Worm (Caenorhabditis elegans) whole organism, L3 larva: Measurements from ENCODE around the gene nhr-149.
A peak's percentile ranks its signal among the peaks of the same experiment; 100 is the strongest.
"Not testable (repeated sequence)": the region's sequence is repeated elsewhere in the genome, so short reads cannot be mapped to it uniquely, and the experiment has no call there.

Experiments
- R02D3.7 ChIP-seq: fragments of 150-350 bp; optimal IDR thresholded peaks from 2 replicates; lab custom pipeline; 2014; ENCODE audit warnings: missing biosample characterization, missing genetic modification characterization
- aly-2 ChIP-seq: fragments of 150-350 bp; optimal IDR thresholded peaks from 2 replicates; lab custom pipeline; 2014; ENCODE audit warnings: missing biosample characterization, missing genetic modification characterization
- ama-1 ChIP-seq: fragments of 150-350 bp; optimal IDR thresholded peaks from 2 replicates; lab custom pipeline; 2018
- ceh-28 ChIP-seq: fragments of 150-350 bp; optimal IDR thresholded peaks from 2 replicates; lab custom pipeline; 2014; ENCODE audit warnings: missing biosample characterization, missing genetic modification reagents, missing genetic modification characterization
- ceh-82 ChIP-seq: fragments of 150-350 bp; optimal IDR thresholded peaks from 2 replicates; lab custom pipeline; 2014; ENCODE audit warnings: missing biosample characterization, missing genetic modification characterization
- ceh-9 ChIP-seq: sonication (generic microtip); optimal IDR thresholded peaks from 2 replicates; lab custom pipeline; 2018; ENCODE audit warnings: missing biosample characterization, missing genetic modification characterization
- daf-12 ChIP-seq: fragments of 150-350 bp; optimal IDR thresholded peaks from 2 replicates; lab custom pipeline; 2014; ENCODE audit warnings: missing biosample characterization, missing genetic modification reagents, missing genetic modification characterization
- egl-5 ChIP-seq: fragments of 150-350 bp; optimal IDR thresholded peaks from 2 replicates; lab custom pipeline; 2017; ENCODE audit warnings: missing biosample characterization, missing genetic modification reagents, missing genetic modification characterization, inconsistent platforms
- elt-1 ChIP-seq: fragments of 150-350 bp; optimal IDR thresholded peaks from 2 replicates; lab custom pipeline; 2014; ENCODE audit warnings: missing biosample characterization, missing genetic modification characterization
- elt-2 ChIP-seq: sonication (generic microtip); optimal IDR thresholded peaks from 2 replicates; lab custom pipeline; 2016; ENCODE audit warnings: missing genetic modification reagents, mild to moderate bottlenecking, missing genetic modification characterization, missing compliant biosample characterization
- elt-3 ChIP-seq, 3 experiments: fragments of 150-350 bp in 1 of 3; sonication (generic microtip) in 2 of 3; optimal IDR thresholded peaks; 2 replicates in 2 of 3; 4 replicates in 1 of 3; lab custom pipeline; 2014 to 2017; ENCODE audit warnings: missing biosample characterization in 3 of 3, missing genetic modification characterization in 3 of 3
- eor-1 ChIP-seq, 2 experiments: fragments of 150-350 bp; optimal IDR thresholded peaks; 2 replicates each; lab custom pipeline; 2014 to 2018; ENCODE audit warnings: missing biosample characterization in 2 of 2, missing genetic modification characterization in 2 of 2
- fkh-2 ChIP-seq: fragments of 150-350 bp; optimal IDR thresholded peaks from 2 replicates; lab custom pipeline; 2014; ENCODE audit warnings: missing biosample characterization, missing genetic modification reagents, missing genetic modification characterization
- fos-1 ChIP-seq: fragments of 150-350 bp; optimal IDR thresholded peaks from 2 replicates; lab custom pipeline; 2014; ENCODE audit warnings: missing biosample characterization, missing genetic modification characterization
- hmg-11 ChIP-seq: sonication (generic microtip); optimal IDR thresholded peaks from 2 replicates; lab custom pipeline; 2016; ENCODE audit warnings: missing genetic modification characterization, missing compliant biosample characterization
- jun-1 ChIP-seq: fragments of 150-350 bp; optimal IDR thresholded peaks from 2 replicates; lab custom pipeline; 2014; ENCODE audit warnings: missing biosample characterization, missing genetic modification reagents, missing genetic modification characterization
- lin-15B ChIP-seq: fragments of 150-350 bp; optimal IDR thresholded peaks from 2 replicates; lab custom pipeline; 2014; ENCODE audit warnings: missing biosample characterization, missing genetic modification characterization
- lin-39 ChIP-seq: fragments of 150-350 bp; optimal IDR thresholded peaks from 2 replicates; lab custom pipeline; 2018; ENCODE audit warnings: missing biosample characterization, missing genetic modification reagents, missing genetic modification characterization
- nhr-11 ChIP-seq: fragments of 150-350 bp; optimal IDR thresholded peaks from 2 replicates; lab custom pipeline; 2014; ENCODE audit warnings: missing biosample characterization, missing genetic modification characterization
- nhr-23 ChIP-seq: fragments of 150-350 bp; optimal IDR thresholded peaks from 2 replicates; lab custom pipeline; 2014; ENCODE audit warnings: missing biosample characterization, missing genetic modification reagents, missing genetic modification characterization
- nhr-237 ChIP-seq: fragments of 150-350 bp; optimal IDR thresholded peaks from 2 replicates; lab custom pipeline; 2014; ENCODE audit warnings: missing biosample characterization, missing genetic modification characterization
- nhr-25 ChIP-seq: sonication (generic microtip); optimal IDR thresholded peaks from 2 replicates; lab custom pipeline; 2017; ENCODE audit warnings: missing biosample characterization, missing genetic modification characterization
- nhr-28 ChIP-seq: fragments of 150-350 bp; optimal IDR thresholded peaks from 2 replicates; lab custom pipeline; 2014; ENCODE audit warnings: missing biosample characterization, missing genetic modification characterization
- nhr-43 ChIP-seq: sonication (generic microtip); optimal IDR thresholded peaks from 2 replicates; lab custom pipeline; 2016; ENCODE audit warnings: mild to moderate bottlenecking, missing genetic modification characterization, missing compliant biosample characterization; ENCODE audit not compliant: poor library complexity, severe bottlenecking
- nhr-67 ChIP-seq: fragments of 150-350 bp; optimal IDR thresholded peaks from 2 replicates; lab custom pipeline; 2014; ENCODE audit warnings: missing biosample characterization, missing genetic modification characterization
- nhr-76 ChIP-seq: fragments of 150-350 bp; sonication (generic microtip); optimal IDR thresholded peaks from 5 replicates; lab custom pipeline; 2014; ENCODE audit warnings: missing biosample characterization, missing genetic modification characterization
- nhr-77 ChIP-seq: fragments of 150-350 bp; optimal IDR thresholded peaks from 2 replicates; lab custom pipeline; 2014; ENCODE audit warnings: missing biosample characterization, missing genetic modification characterization
- pha-4 ChIP-seq: fragments of 150-350 bp; optimal IDR thresholded peaks from 2 replicates; lab custom pipeline; 2014; ENCODE audit warnings: missing biosample characterization, missing genetic modification reagents, missing genetic modification characterization
- sea-2 ChIP-seq: fragments of 150-350 bp; sonication (generic microtip); optimal IDR thresholded peaks from 4 replicates; lab custom pipeline; 2014; ENCODE audit warnings: missing biosample characterization, missing genetic modification reagents, missing genetic modification characterization
- tbx-2 ChIP-seq: sonication (generic microtip); optimal IDR thresholded peaks from 2 replicates; lab custom pipeline; 2016; ENCODE audit warnings: mild to moderate bottlenecking, missing genetic modification characterization, missing compliant biosample characterization
- unc-39 ChIP-seq: sonication (generic microtip); optimal IDR thresholded peaks from 4 replicates; lab custom pipeline; 2017; ENCODE audit warnings: missing biosample characterization, missing genetic modification characterization
- zag-1 ChIP-seq: fragments of 150-350 bp; optimal IDR thresholded peaks from 2 replicates; lab custom pipeline; 2014; ENCODE audit warnings: missing biosample characterization, missing genetic modification characterization
- ztf-11 ChIP-seq: fragments of 150-350 bp; optimal IDR thresholded peaks from 2 replicates; lab custom pipeline; 2014; ENCODE audit warnings: missing biosample characterization, missing genetic modification characterization
- ztf-4 ChIP-seq: fragments of 150-350 bp; optimal IDR thresholded peaks from 2 replicates; lab custom pipeline; 2014; ENCODE audit warnings: missing biosample characterization, missing genetic modification characterization

The nhr-149 gene

ce11 chrV:7345494-7345893 lies 3.9 kb downstream of the nhr-149 start, which contains the start of gene nhr-147:
Gene nhr-147 (plus strand): TSS chrV:7345794.
- not testable (repeated sequence) for TF ChIP-seq R02D3.7, ceh-9, ceh-82 (tag; lab: Kevin White, UChicago)

- TF ChIP-seq fkh-2 (tag; lab: Kevin White, UChicago) (no peak), nhr-43 (no peak), nhr-11 (tag; lab: Kevin White, UChicago) (no peak), aly-2 (no peak), ztf-11 (tag; lab: Kevin White, UChicago) (no peak), lin-39 (tag; lab: Kevin White, UChicago) (no peak), nhr-67 (tag; lab: Kevin White, UChicago) (no peak), nhr-28 (tag; lab: Kevin White, UChicago) (no peak), jun-1 (tag; lab: Kevin White, UChicago) (no peak), elt-1 (tag; lab: Kevin White, UChicago) (no peak), fos-1 (tag; lab: Kevin White, UChicago) (no peak), daf-12 (no peak), elt-2 (tag; lab: Kevin White, UChicago) (no peak), pha-4 (tag; lab: Kevin White, UChicago) (no peak), zag-1 (tag; lab: Kevin White, UChicago) (no peak), elt-3 (tag; optimal IDR thresholded peaks at IDR 0.05; lab: Kevin White, UChicago) (no peak), nhr-23 (tag; lab: Kevin White, UChicago) (no peak)
Observed at ce11 chrV:7343522-7343921, 5.9 kb downstream of the nhr-149 start, which contains the start of gene srh-244. Gene srh-244 (plus strand): TSS chrV:7343822.

ce11 chrV:7341942-7342341 lies 7.5 kb downstream of the nhr-149 start, which contains the start of the genes nhr-263 and nhr-148:
Gene nhr-263 (minus strand): TSS chrV:7342042.
Gene nhr-148 (plus strand): TSS chrV:7342156.
- no peak for TF ChIP-seq nhr-237 (tag; lab: Kevin White, UChicago)
- peak; percentile 43 for TF ChIP-seq nhr-25 (tag; lab: Kevin White, UChicago)
- TF ChIP-seq sea-2 (GFP tag; lab: Kevin White, UChicago) = no peak

ce11 chrV:7339831-7340230 lies 9.6 kb downstream of the nhr-149 start, which contains the start of gene srh-187:
Gene srh-187 (minus strand): TSS chrV:7339931.
- TF ChIP-seq ceh-82 (tag; lab: Kevin White, UChicago) = no peak
- TF ChIP-seq egl-5 (tag; lab: Kevin White, UChicago) = no peak
- TF ChIP-seq ama-1 = no peak
- TF ChIP-seq unc-39 = no peak
- TF ChIP-seq nhr-23 (tag; lab: Kevin White, UChicago) = no peak
- no peak for TF ChIP-seq ceh-28
- no peak for TF ChIP-seq sea-2 (GFP tag; lab: Kevin White, UChicago)
- TF ChIP-seq eor-1 (tag; optimal IDR thresholded peaks at IDR 0.05; lab: Kevin White, UChicago) = no peak
- TF ChIP-seq daf-12 = no peak
- TF ChIP-seq nhr-77 (tag; lab: Kevin White, UChicago) = no peak
- no peak for TF ChIP-seq jun-1 (tag; lab: Kevin White, UChicago)

- not testable (repeated sequence) for TF ChIP-seq nhr-237, lin-15B, fkh-2 (tag; lab: Kevin White, UChicago)
- TF ChIP-seq, all 47 proteins: peak for 0; not testable (repeated sequence) for 47
Observed at ce11 chrV:7337218-7337617, 12.2 kb downstream of the nhr-149 start, which contains the start of gene F10G2.7. Gene F10G2.7 (minus strand): TSS chrV:7337318.

- TF ChIP-seq fkh-2 (tag; lab: Kevin White, UChicago) (no peak), tbx-2 (tag; lab: Kevin White, UChicago) (no peak), elt-1 (tag; lab: Kevin White, UChicago) (no peak), hmg-11 (tag; lab: Kevin White, UChicago) (no peak), ztf-4 (tag; lab: Kevin White, UChicago) (no peak), nhr-76 (tag; lab: Kevin White, UChicago) (no peak), sea-2 (GFP tag; lab: Kevin White, UChicago) (no peak)
- TF ChIP-seq, all 47 proteins: peak for 0
Observed at ce11 chrV:7332253-7332652, 17.2 kb downstream of the nhr-149 start, which contains the start of gene F10G2.1. Gene F10G2.1 (plus strand): TSS chrV:7332553.
